Fruit fly (Drosophila melanogaster) whole organism: ENCODE results near the gene CG3164.

ENCODE experiments used
- CG8478 ChIP-seq: fragments of >200 bp; optimal IDR thresholded peaks from 2 replicates; lab custom pipeline; 2018; ENCODE audit warnings: inconsistent platforms
- EcR ChIP-seq, 2 experiments: fragments of >200 bp; optimal IDR thresholded peaks; 2 replicates each; lab custom pipeline; 2017; ENCODE audit warnings: missing biosample characterization in 2 of 2, missing genetic modification characterization in 2 of 2, missing genetic modification reagents in 2 of 2
- pan ChIP-seq: fragments of >200 bp; optimal IDR thresholded peaks from 2 replicates; lab custom pipeline; 2017

DNA sequence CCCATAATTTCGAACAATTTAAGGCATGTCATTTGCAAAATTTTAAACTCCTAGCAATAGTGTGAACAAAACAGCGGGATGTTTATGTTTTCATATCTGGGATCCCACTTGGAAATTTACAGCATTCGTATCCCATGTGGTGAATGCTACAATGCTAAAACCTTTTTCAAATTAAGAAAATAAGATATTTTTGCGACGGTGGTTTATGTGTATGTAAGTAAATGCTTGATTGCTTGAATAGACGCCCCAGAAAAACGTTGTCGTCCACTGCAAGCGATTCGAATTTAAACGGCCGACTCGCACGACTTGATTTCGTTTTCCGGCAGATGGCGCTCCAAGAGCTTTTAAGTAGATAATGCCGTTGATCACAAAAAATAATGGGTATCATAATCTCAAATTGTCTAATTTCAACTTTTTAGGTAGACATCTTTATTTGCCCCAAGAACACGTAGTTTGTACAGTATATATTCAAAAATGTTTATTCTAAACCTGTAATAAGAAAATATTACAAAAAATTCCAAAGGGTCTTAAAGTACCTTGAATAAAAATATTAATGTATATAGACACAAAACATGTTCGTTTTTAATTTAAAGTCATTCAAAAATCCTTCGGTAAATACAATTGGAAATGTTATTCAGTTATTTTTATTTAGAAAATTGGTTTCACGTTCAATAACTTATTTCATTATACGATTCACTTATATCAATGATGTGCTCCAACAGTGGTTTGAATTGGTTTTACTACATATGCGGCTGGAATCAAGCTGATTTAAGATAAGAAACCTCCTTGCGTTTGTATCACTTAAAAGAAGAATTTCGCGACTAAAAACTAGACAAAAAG, 8.2 kb downstream of the CG3164 start:
- no peak for TF ChIP-seq CG8478 (lab: Kevin White, UChicago)
- TF ChIP-seq EcR (GFP tag; optimal IDR thresholded peaks at IDR 0.05; lab: Kevin White, UChicago), result no peak
- TF ChIP-seq pan (lab: Kevin White, UChicago), result no peak
